Fruit fly (Drosophila melanogaster): ENCODE data around the gene squ.

- no peak for TF ChIP-seq pan (optimal IDR thresholded peaks at IDR 0.05)
- no peak for TF ChIP-seq Rel (GFP tag; optimal IDR thresholded peaks at IDR 0.05)
- no peak for TF ChIP-seq Rel (tag; optimal IDR thresholded peaks at IDR 0.05)
- no peak for TF ChIP-seq br (GFP tag; optimal IDR thresholded peaks at IDR 0.05)
- TF ChIP-seq Dif (GFP tag; optimal IDR thresholded peaks at IDR 0.05; ENCODE audit: partially characterized antibody), result no peak
- no peak for TF ChIP-seq jim (GFP tag; optimal IDR thresholded peaks at IDR 0.05)
- no peak for TF ChIP-seq psq (GFP tag; optimal IDR thresholded peaks at IDR 0.05)
- no peak for TF ChIP-seq foxo (GFP tag; optimal IDR thresholded peaks at IDR 0.05)
- no peak for TF ChIP-seq CrebA (GFP tag; optimal IDR thresholded peaks at IDR 0.05; ENCODE audit: borderline replicate concordance)
- TF ChIP-seq Abd-B (GFP tag; optimal IDR thresholded peaks at IDR 0.05), result no peak
- no peak for TF ChIP-seq woc (GFP tag; optimal IDR thresholded peaks at IDR 0.05)
- no peak for TF ChIP-seq lola (GFP tag; optimal IDR thresholded peaks at IDR 0.05)
- no peak for TF ChIP-seq ey (GFP tag; optimal IDR thresholded peaks at IDR 0.05)
- no peak for TF ChIP-seq Jra (GFP tag; optimal IDR thresholded peaks at IDR 0.05)
- no peak for TF ChIP-seq fru (GFP tag; optimal IDR thresholded peaks at IDR 0.05)
Observed at dm6 chr2L:16643445-16643844, 36.4 kb upstream of the squ start.

Measured in whole organism, wandering third instar larva.